Worm (Caenorhabditis elegans) whole organism, L4 larva: ENCODE data around the gene tlk-1.

Source experiments
- ceh-82 ChIP-seq: sonication (generic microtip); optimal IDR thresholded peaks from 2 replicates; lab custom pipeline; 2017; ENCODE audit warnings: missing biosample characterization, missing genetic modification characterization
- cey-2 ChIP-seq: sonication (generic microtip); optimal IDR thresholded peaks from 3 replicates; lab custom pipeline; 2017; ENCODE audit warnings: missing genetic modification characterization, mild to moderate bottlenecking, missing compliant biosample characterization, antibody characterized with exemption, borderline replicate concordance; ENCODE audit not compliant: insufficient read depth
- duxl-1 ChIP-seq: sonication (generic microtip); optimal IDR thresholded peaks from 2 replicates; lab custom pipeline; 2016; ENCODE audit warnings: mild to moderate bottlenecking, missing genetic modification characterization, moderate library complexity, missing compliant biosample characterization; ENCODE audit not compliant: poor library complexity
- lin-1 ChIP-seq: fragments of 200-800 bp; sonication (Bioruptor generic); IDR thresholded peaks from 2 replicates; pipeline ENCODE4 v1.3.6; 2022; ENCODE audit warnings: missing genetic modification reagents, missing genetic modification characterization, missing compliant biosample characterization
- mdl-1 ChIP-seq, 2 experiments: fragments of 150-350 bp in 1 of 2; sonication (generic microtip) in 1 of 2; optimal IDR thresholded peaks; 2 replicates each; lab custom pipeline; 2014 to 2017; ENCODE audit warnings: missing biosample characterization in 2 of 2, missing genetic modification characterization in 2 of 2
- nhr-28 ChIP-seq: fragments of 150-350 bp; optimal IDR thresholded peaks from 2 replicates; lab custom pipeline; 2014; ENCODE audit warnings: missing biosample characterization, missing genetic modification characterization
- nhr-76 ChIP-seq: fragments of 150-350 bp; optimal IDR thresholded peaks from 2 replicates; lab custom pipeline; 2014; ENCODE audit warnings: missing biosample characterization, missing genetic modification characterization
- unc-39 ChIP-seq: sonication (generic microtip); optimal IDR thresholded peaks from 2 replicates; lab custom pipeline; 2017; ENCODE audit warnings: missing biosample characterization, missing genetic modification characterization

DNA sequence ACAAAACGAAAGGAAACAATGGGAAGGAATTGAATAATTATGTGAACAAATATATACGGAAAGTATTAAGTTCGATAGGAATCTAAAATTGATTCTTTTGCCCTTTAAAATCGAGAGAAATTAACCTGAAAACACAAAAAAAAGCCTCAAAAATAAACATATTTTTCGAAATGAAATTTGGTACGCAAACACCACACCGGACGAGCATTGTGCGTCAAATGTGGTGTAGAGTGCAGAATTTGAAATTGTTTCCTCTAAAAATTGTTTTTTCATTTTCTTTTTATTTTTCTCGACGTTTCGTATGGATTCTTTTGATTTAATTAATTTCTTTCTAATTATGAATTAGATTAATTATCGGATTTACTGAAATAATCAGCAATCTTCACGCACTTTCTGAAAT lies 4.3 kb upstream of the tlk-1 start:
- no peak for TF ChIP-seq mdl-1 (tag; optimal IDR thresholded peaks at IDR 0.05; lab: Kevin White, UChicago)
- no peak for TF ChIP-seq nhr-76
- TF ChIP-seq nhr-28 (tag; lab: Kevin White, UChicago), result no peak
- no peak for TF ChIP-seq unc-39 (tag; lab: Kevin White, UChicago)
- TF ChIP-seq ceh-82, result no peak
- no peak for TF ChIP-seq cey-2 (tag; lab: Kevin White, UChicago)
- no peak for TF ChIP-seq lin-1
- TF ChIP-seq duxl-1 (tag; lab: Kevin White, UChicago), result no peak
